Fruit fly (Drosophila melanogaster): ENCODE data around the gene CG5111.

CG5111 gene

dm6 chr3R:25482463-25483173 lies 23.5 kb upstream of the CG5111 start, which contains the start of the genes XNP, CG42488 and CG5116 (continued):
- TF ChIP-seq CG10147 (GFP tag; optimal IDR thresholded peaks at IDR 0.05) (no peak), CG34422 (GFP tag; IDR thresholded peaks at IDR 0.05) (no peak; the same call in 2 of the 3 replicates), Hmr (GFP tag; optimal IDR thresholded peaks at IDR 0.05) (no peak), pum (GFP tag; optimal IDR thresholded peaks at IDR 0.05) (peak; percentile 24), CG15479 (GFP tag; optimal IDR thresholded peaks at IDR 0.05) (no peak), CG12236 (GFP tag; optimal IDR thresholded peaks at IDR 0.05) (no peak), hbn (GFP tag; IDR thresholded peaks at IDR 0.05; ENCODE audit: partially characterized antibody) (peak; percentile 98), nom (GFP tag; optimal IDR thresholded peaks at IDR 0.05) (peak; percentile 94), Asciz (GFP tag; optimal IDR thresholded peaks at IDR 0.05) (no peak), dm (GFP tag; optimal IDR thresholded peaks at IDR 0.05) (peak; percentile 42), tgo (GFP tag; IDR thresholded peaks at IDR 0.05) (peak; percentile 32; the same call in 1 of the 3 replicates), zfh1 (GFP tag; IDR thresholded peaks at IDR 0.05) (0 out of 3 replicates have a peak, but pooled peaks have one; percentile 38), hb (GFP tag; IDR thresholded peaks at IDR 0.05; ENCODE audit: partially characterized antibody) (peak; percentile 98), caup (GFP tag; optimal IDR thresholded peaks at IDR 0.05; ENCODE audit: severe bottlenecking) (peak; percentile 31), odd (GFP tag; optimal IDR thresholded peaks at IDR 0.05) (no peak), CG4820 (GFP tag; optimal IDR thresholded peaks at IDR 0.05) (peak; percentile 9), CG17359 (tag; optimal IDR thresholded peaks at IDR 0.05) (no peak), tin (GFP tag; optimal IDR thresholded peaks at IDR 0.05) (peak; percentile 36), CG33557 (GFP tag; optimal IDR thresholded peaks at IDR 0.05) (peak; percentile 55), CG12744 (GFP tag; optimal IDR thresholded peaks at IDR 0.05) (no peak), YL-1 (GFP tag; optimal IDR thresholded peaks at IDR 0.05) (peak; percentile 88), CG12155 (GFP tag; optimal IDR thresholded peaks at IDR 0.05) (peak; percentile 49), Oaz (GFP tag; IDR thresholded peaks at IDR 0.05) (no peak), CG12942 (GFP tag; optimal IDR thresholded peaks at IDR 0.05) (peak; percentile 30), lilli (GFP tag; optimal IDR thresholded peaks at IDR 0.05) (peak; percentile 76), chif (GFP tag; optimal IDR thresholded peaks at IDR 0.05) (peak in 1 of 2 experiments; percentile 25), eyg (GFP tag; optimal IDR thresholded peaks at IDR 0.05) (no peak), bigmax (GFP tag; optimal IDR thresholded peaks at IDR 0.05) (no peak), CG17568 (GFP tag; optimal IDR thresholded peaks at IDR 0.05) (no peak), crp (GFP tag; optimal IDR thresholded peaks at IDR 0.05) (peak; percentile 79 to 97), GATAe (GFP tag; conservative IDR thresholded peaks at IDR 0.05) (no peak), BtbVII (GFP tag; optimal IDR thresholded peaks at IDR 0.05) (peak; percentile 3), CG11093 (GFP tag; IDR thresholded peaks at IDR 0.05) (no peak), Trl (optimal IDR thresholded peaks at IDR 0.05) (peak in 1 of 2 experiments; percentile 54), Trl (GFP tag; optimal IDR thresholded peaks at IDR 0.05) (no peak), CG2199 (GFP tag; IDR thresholded peaks at IDR 0.05) (no peak), CG12071 (GFP tag; optimal IDR thresholded peaks at IDR 0.05) (no peak), Vsx1 (GFP tag; optimal IDR thresholded peaks at IDR 0.05) (peak; percentile 86), CG7987 (GFP tag; optimal IDR thresholded peaks at IDR 0.05) (no peak), CG10543 (GFP tag; optimal IDR thresholded peaks at IDR 0.05) (peak; percentile 72), Abd-B (GFP tag; optimal IDR thresholded peaks at IDR 0.05) (peak; percentile 71), dmrt99B (tag; optimal IDR thresholded peaks at IDR 0.05) (no peak), CG10366 (GFP tag; IDR thresholded peaks at IDR 0.05) (peak; percentile 27; the same call in 1 of the 2 replicates), Hr51 (GFP tag; optimal IDR thresholded peaks at IDR 0.05) (peak in 1 of 2 experiments; percentile 58), CG11504 (tag; optimal IDR thresholded peaks at IDR 0.05) (no peak), CG34224 (GFP tag; IDR thresholded peaks at IDR 0.05; ENCODE audit: partially characterized antibody) (peak; percentile 99), Mrtf (GFP tag; IDR thresholded peaks at IDR 0.05) (no peak), Camta (GFP tag; optimal IDR thresholded peaks at IDR 0.05) (no peak)

All from whole organism, embryonic.